Worm (Caenorhabditis elegans) whole organism, late embryonic: ENCODE data around the gene T11B7.2.

Source experiments
- T23F11.4 ChIP-seq: fragments of 200-800 bp; sonication (Bioruptor generic); optimal IDR thresholded peaks from 2 replicates; lab custom pipeline; 2018; ENCODE audit warnings: mild to moderate bottlenecking, missing genetic modification characterization, missing compliant biosample characterization
- ceh-31 ChIP-seq: sonication (generic microtip); optimal IDR thresholded peaks from 2 replicates; lab custom pipeline; 2016; ENCODE audit warnings: missing genetic modification characterization, missing compliant biosample characterization
- ceh-34 ChIP-seq: sonication (generic microtip); optimal IDR thresholded peaks from 2 replicates; lab custom pipeline; 2016; ENCODE audit warnings: mild to moderate bottlenecking, missing genetic modification characterization, missing compliant biosample characterization
- dmd-4 ChIP-seq: sonication (generic microtip); optimal IDR thresholded peaks from 2 replicates; lab custom pipeline; 2016; ENCODE audit warnings: borderline replicate concordance, missing genetic modification characterization, missing compliant biosample characterization
- fkh-10 ChIP-seq: fragments of 150-350 bp; optimal IDR thresholded peaks from 2 replicates; lab custom pipeline; 2014; ENCODE audit warnings: missing biosample characterization, missing genetic modification reagents, missing genetic modification characterization
- nfya-1 ChIP-seq: sonication (generic microtip); optimal IDR thresholded peaks from 2 replicates; lab custom pipeline; 2017; ENCODE audit warnings: missing genetic modification characterization, mild to moderate bottlenecking, missing compliant biosample characterization, antibody characterized with exemption, moderate library complexity
- nhr-11 ChIP-seq: fragments of 150-350 bp; optimal IDR thresholded peaks from 2 replicates; lab custom pipeline; 2014; ENCODE audit warnings: missing biosample characterization, missing genetic modification characterization
- nhr-232 ChIP-seq: sonication (generic microtip); optimal IDR thresholded peaks from 2 replicates; lab custom pipeline; 2016; ENCODE audit warnings: missing genetic modification characterization, missing compliant biosample characterization
- npax-4 ChIP-seq: sonication (generic microtip); optimal IDR thresholded peaks from 2 replicates; lab custom pipeline; 2016; ENCODE audit warnings: missing genetic modification characterization, missing compliant biosample characterization
- pha-4 ChIP-seq: fragments of 150-350 bp; optimal IDR thresholded peaks from 2 replicates; lab custom pipeline; 2018; ENCODE audit warnings: missing biosample characterization, missing genetic modification reagents, missing genetic modification characterization
- unc-42 ChIP-seq: sonication (generic microtip); optimal IDR thresholded peaks from 2 replicates; lab custom pipeline; 2016; ENCODE audit warnings: missing genotype, missing genetic modification characterization, missing compliant biosample characterization
- unc-86 ChIP-seq: sonication (generic microtip); optimal IDR thresholded peaks from 2 replicates; lab custom pipeline; 2016; ENCODE audit warnings: missing genetic modification characterization, missing compliant biosample characterization

DNA sequence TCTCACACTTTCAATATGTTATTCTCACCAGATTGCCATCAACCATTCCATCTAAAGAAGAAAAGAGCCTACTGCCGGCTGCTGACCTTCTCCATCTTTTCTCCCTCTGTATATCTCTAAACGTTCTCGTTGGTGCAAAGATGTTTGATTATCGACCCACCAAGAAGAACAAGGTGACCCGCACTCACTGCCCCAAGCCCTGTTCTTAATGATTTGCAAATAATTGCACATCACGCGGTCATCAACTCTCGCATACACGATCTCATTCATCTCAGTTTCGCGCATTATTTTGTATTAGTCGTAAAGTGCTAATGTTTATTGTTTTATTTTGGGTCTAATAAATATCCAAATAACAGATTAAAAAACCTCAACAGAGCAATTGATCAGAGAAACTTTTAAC lies 24.9 kb downstream of the T11B7.2 start:
- no peak for TF ChIP-seq npax-4 (tag; lab: Kevin White, UChicago)
- TF ChIP-seq unc-86 (tag; lab: Kevin White, UChicago), result no peak
- no peak for TF ChIP-seq dmd-4 (tag; lab: Kevin White, UChicago)
- TF ChIP-seq nhr-232 (tag; lab: Kevin White, UChicago), result no peak
- no peak for TF ChIP-seq pha-4
- no peak for TF ChIP-seq ceh-31 (tag; lab: Kevin White, UChicago)
- no peak for TF ChIP-seq fkh-10 (GFP tag; lab: Kevin White, UChicago)
- TF ChIP-seq nhr-11 (tag; lab: Kevin White, UChicago), result no peak
- no peak for TF ChIP-seq nfya-1 (tag; lab: Kevin White, UChicago)
- no peak for TF ChIP-seq ceh-34
- no peak for TF ChIP-seq T23F11.4 (GFP tag; lab: Kevin White, UChicago)
- TF ChIP-seq unc-42, result no peak
